Fruit fly (Drosophila melanogaster) whole organism, prepupa: ENCODE results near the gene CG4328.

Experiments
- Blimp-1 ChIP-seq: fragments of 200-800 bp; sonication (Bioruptor generic); optimal IDR thresholded peaks from 3 replicates; lab custom pipeline; 2017; ENCODE audit warnings: missing biosample characterization, missing genetic modification characterization, mild to moderate bottlenecking, moderate library complexity, missing genetic modification reagents
- CG10631 ChIP-seq: fragments of 200-800 bp; sonication (Bioruptor generic); optimal IDR thresholded peaks from 2 replicates; lab custom pipeline; 2016; ENCODE audit warnings: missing biosample characterization, missing genetic modification characterization
- CG15336 ChIP-seq: fragments of 200-800 bp; sonication (Bioruptor generic); IDR thresholded peaks from 2 replicates; pipeline ENCODE4 v1.3.6; 2022; ENCODE audit warnings: missing biosample characterization, missing genetic modification characterization
- CG3919 ChIP-seq: fragments of 200-800 bp; sonication (Bioruptor generic); optimal IDR thresholded peaks from 3 replicates; lab custom pipeline; 2016; ENCODE audit warnings: missing biosample characterization, missing genetic modification characterization
- CG6163 ChIP-seq: fragments of 200-800 bp; sonication (Bioruptor generic); IDR thresholded peaks from 3 replicates; pipeline ENCODE4 v1.3.6; 2022; ENCODE audit warnings: missing biosample characterization, missing genetic modification characterization
- CG6276 ChIP-seq: fragments of 200-800 bp; sonication (Bioruptor generic); optimal IDR thresholded peaks from 2 replicates; lab custom pipeline; 2017; ENCODE audit warnings: missing biosample characterization, mild to moderate bottlenecking, missing genetic modification characterization
- CG7368 ChIP-seq: fragments of 200-800 bp; sonication (Bioruptor generic); optimal IDR thresholded peaks from 3 replicates; lab custom pipeline; 2016; ENCODE audit warnings: missing biosample characterization, missing genetic modification characterization
- CG8119 ChIP-seq: fragments of 200-800 bp; sonication (Bioruptor generic); IDR thresholded peaks from 3 replicates; pipeline ENCODE4 v1.3.6; 2022; ENCODE audit warnings: missing biosample characterization, missing genetic modification characterization
- Eip78C ChIP-seq: fragments of 200-800 bp; sonication (Bioruptor generic); peaks from one replicate; lab custom pipeline; 2016; ENCODE audit warnings: missing biosample characterization, missing genetic modification characterization
- Eip93F ChIP-seq: fragments of 200-800 bp; sonication (Bioruptor generic); optimal IDR thresholded peaks from 2 replicates; lab custom pipeline; 2016; ENCODE audit warnings: missing biosample characterization, mild to moderate bottlenecking, missing genetic modification characterization
- Smox ChIP-seq: fragments of 200-800 bp; sonication (Bioruptor generic); optimal IDR thresholded peaks from 3 replicates; lab custom pipeline; 2016; ENCODE audit warnings: missing biosample characterization, missing genetic modification characterization
- Sox14 ChIP-seq: fragments of 200-800 bp; sonication (Bioruptor generic); optimal IDR thresholded peaks from 3 replicates; lab custom pipeline; 2016; ENCODE audit warnings: missing biosample characterization, missing genetic modification characterization
- fd59A ChIP-seq: fragments of 200-800 bp; sonication (Bioruptor generic); optimal IDR thresholded peaks from 2 replicates; lab custom pipeline; 2017; ENCODE audit warnings: missing biosample characterization, mild to moderate bottlenecking, missing genetic modification characterization, missing genetic modification reagents
- fkh ChIP-seq: fragments of 200-800 bp; sonication (Bioruptor generic); optimal IDR thresholded peaks from 3 replicates; lab custom pipeline; 2017; ENCODE audit warnings: missing biosample characterization, mild to moderate bottlenecking, missing genetic modification characterization, moderate library complexity
- svp ChIP-seq: fragments of 200-800 bp; sonication (Bioruptor generic); peaks from one replicate; lab custom pipeline; 2016; ENCODE audit warnings: missing biosample characterization, missing genetic modification characterization
- topi ChIP-seq: fragments of 200-800 bp; sonication (Bioruptor generic); optimal IDR thresholded peaks from 3 replicates; lab custom pipeline; 2016; ENCODE audit warnings: missing biosample characterization, missing genetic modification characterization
- vri ChIP-seq: fragments of 200-800 bp; sonication (Bioruptor generic); optimal IDR thresholded peaks from 3 replicates; lab custom pipeline; 2016; ENCODE audit warnings: missing biosample characterization, mild to moderate bottlenecking, missing genetic modification characterization

Gene CG4328

dm6 chr3L:12265526-12266342 lies 30.2 kb downstream of the CG4328 start (continued):
- TF ChIP-seq CG6276 (peak; percentile 93), CG3919 (peak; percentile 31), CG7368 (GFP tag; lab: Kevin White, UChicago) (no peak), CG15336 (GFP tag; lab: Robert Waterston, UW) (peak; percentile 87), Eip93F (peak; percentile 40), CG6163 (GFP tag; lab: Robert Waterston, UW) (peak; percentile 81), CG10631 (GFP tag; lab: Kevin White, UChicago) (peak; percentile 3), fd59A (GFP tag; lab: Kevin White, UChicago) (peak; percentile 23), topi (GFP tag; lab: Kevin White, UChicago) (no peak), Sox14 (peak; percentile 18)
- TF ChIP-seq, all 60 proteins: peak for 39

- TF ChIP-seq CG8119 (GFP tag; lab: Robert Waterston, UW) (no peak), Eip93F (peak; percentile 86), vri (peak; percentile 79), svp (GFP tag; lab: Kevin White, UChicago) (peak; percentile 89), Eip78C (GFP tag; lab: Kevin White, UChicago) (peak; percentile 51), Blimp-1 (no peak), Smox (GFP tag; lab: Kevin White, UChicago) (no peak), fkh (GFP tag; lab: Kevin White, UChicago) (peak; percentile 26), Sox14 (peak; percentile 74)
These were observed 37.2 kb downstream of the CG4328 start for dm6 chr3L:12258698-12259097.
